Fruit fly (Drosophila melanogaster): ENCODE data around the gene Srp19.

DNA sequence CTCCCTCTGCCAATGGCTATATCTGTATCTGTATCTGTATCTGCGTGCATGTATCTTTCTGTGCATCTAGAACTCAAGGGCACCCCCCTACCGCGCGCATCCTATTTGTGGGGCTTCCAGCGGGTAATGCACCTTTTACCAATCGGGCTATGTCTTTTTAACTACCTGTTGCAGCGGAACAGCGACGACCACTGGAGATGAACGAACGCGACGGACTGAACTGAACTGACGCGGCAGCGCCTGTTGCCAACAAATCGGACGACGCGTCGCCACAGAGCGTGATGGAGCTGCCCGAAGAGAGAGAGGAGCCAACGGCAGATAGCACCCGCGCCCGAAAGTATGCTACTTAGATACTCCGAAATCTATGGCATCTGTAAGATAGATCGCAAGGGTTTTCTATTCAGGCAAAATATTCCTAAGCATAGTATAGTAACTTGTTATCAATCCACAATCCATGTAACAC is 2.8 kb downstream of the Srp19 start, which contains the start of gene Cln7:
- TF ChIP-seq EcR (GFP tag; optimal IDR thresholded peaks at IDR 0.05) (no peak), psq (optimal IDR thresholded peaks at IDR 0.05) (no peak), CG8478 (optimal IDR thresholded peaks at IDR 0.05) (no peak), pan (optimal IDR thresholded peaks at IDR 0.05) (no peak), Dll (optimal IDR thresholded peaks at IDR 0.05) (peak; percentile 12), usp (GFP tag; optimal IDR thresholded peaks at IDR 0.05) (no peak)

Data from whole organism.